Fruit fly (Drosophila melanogaster) Kc167 (cell line): ENCODE data around the gene Ubqn.

Experiments
- Myc ChIP-seq: fragments of >200 bp; optimal IDR thresholded peaks from 2 replicates; lab custom pipeline; 2017; ENCODE audit warnings: missing external identifiers
- h ChIP-seq: fragments of >200 bp; optimal IDR thresholded peaks from 3 replicates; lab custom pipeline; 2018; ENCODE audit warnings: missing external identifiers
- insv ChIP-seq: fragments of >200 bp; optimal IDR thresholded peaks from 3 replicates; lab custom pipeline; 2018; ENCODE audit warnings: missing external identifiers
- psq ChIP-seq: fragments of >200 bp; optimal IDR thresholded peaks from 2 replicates; lab custom pipeline; 2017; ENCODE audit warnings: missing external identifiers
- ttk ChIP-seq: sonication (Bioruptor generic); optimal IDR thresholded peaks from 2 replicates; lab custom pipeline; 2017; ENCODE audit warnings: missing external identifiers

DNA sequence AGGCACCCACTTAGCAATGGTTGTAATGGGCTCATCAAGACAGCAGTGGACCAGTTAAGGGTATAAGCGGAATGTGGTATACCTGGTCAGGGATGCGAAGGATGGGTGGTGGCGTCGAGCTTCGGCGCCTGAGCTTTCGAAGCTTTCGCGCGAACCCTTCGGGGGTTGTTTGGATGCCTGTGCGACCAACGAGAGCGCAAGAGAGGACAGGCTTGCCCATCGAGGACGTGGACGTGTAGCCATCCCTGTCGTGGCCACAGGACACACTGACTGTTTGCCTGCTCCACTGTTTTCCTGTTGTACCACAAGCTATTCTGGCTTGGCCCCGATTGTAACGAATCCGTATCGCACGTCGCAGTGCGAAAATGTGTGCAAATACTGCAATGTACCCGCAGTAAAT lies 51.7 kb downstream of the Ubqn start, which contains the start of gene CG14234:
- TF ChIP-seq Myc (no peak), ttk (no peak), insv (lab: Kevin White, UChicago) (no peak), psq (lab: Kevin White, UChicago) (no peak), h (no peak)
